Fruit fly (Drosophila melanogaster) whole organism, embryonic: ENCODE measurements around the gene CG6126.

Experiments
- Adf1 ChIP-seq: fragments of 200-800 bp; sonication (Bioruptor generic); IDR thresholded peaks from 2 replicates; pipeline ENCODE4 v1.3.6; 2022; ENCODE audit warnings: missing biosample characterization, missing genetic modification characterization
- Asciz ChIP-seq: fragments of 200-800 bp; sonication (Bioruptor generic); optimal IDR thresholded peaks from 2 replicates; lab custom pipeline; 2017; ENCODE audit warnings: missing biosample characterization, mild to moderate bottlenecking, missing genetic modification characterization, missing genetic modification reagents
- Awh ChIP-seq: fragments of 200-800 bp; sonication (Bioruptor generic); IDR thresholded peaks from 2 replicates; pipeline ENCODE4, ENCODE4 v1.3.6; 2022; ENCODE audit warnings: missing biosample characterization, missing genetic modification characterization
- CG11247 ChIP-seq: fragments of 200-800 bp; sonication (Bioruptor generic); IDR thresholded peaks from 2 replicates; pipeline ENCODE4 v1.3.6; 2022; ENCODE audit warnings: missing biosample characterization, missing genetic modification characterization
- CG11504 ChIP-seq: fragments of 200-800 bp; sonication (Bioruptor generic); optimal IDR thresholded peaks from 3 replicates; lab custom pipeline; 2019; ENCODE audit warnings: missing biosample characterization, mild to moderate bottlenecking, missing genetic modification characterization, moderate library complexity
- CG12071 ChIP-seq: fragments of 200-800 bp; sonication (Bioruptor generic); optimal IDR thresholded peaks from 3 replicates; lab custom pipeline; 2018; ENCODE audit warnings: missing biosample characterization, mild to moderate bottlenecking, missing genetic modification characterization
- CG12391 ChIP-seq: fragments of 200-800 bp; sonication (Bioruptor generic); optimal IDR thresholded peaks from 3 replicates; lab custom pipeline; 2018; ENCODE audit warnings: missing biosample characterization, mild to moderate bottlenecking, missing genetic modification characterization, moderate library complexity
- CG14014 ChIP-seq: fragments of 200-800 bp; sonication (Bioruptor generic); IDR thresholded peaks from 2 replicates; pipeline ENCODE4 v1.3.6; 2022; ENCODE audit warnings: missing biosample characterization, missing genetic modification characterization
- CG15479 ChIP-seq: fragments of 200-800 bp; sonication (Bioruptor generic); optimal IDR thresholded peaks from 3 replicates; lab custom pipeline; 2019; ENCODE audit warnings: missing biosample characterization, mild to moderate bottlenecking, missing genetic modification characterization, moderate library complexity
- CG16779 ChIP-seq: fragments of 200-800 bp; sonication (Bioruptor generic); IDR thresholded peaks from 2 replicates; pipeline ENCODE4 v1.3.6; 2022; ENCODE audit warnings: missing biosample characterization, missing genetic modification characterization
- CG17359 ChIP-seq: fragments of 200-800 bp; sonication (Bioruptor generic); optimal IDR thresholded peaks from 3 replicates; lab custom pipeline; 2018; ENCODE audit warnings: missing biosample characterization, mild to moderate bottlenecking, missing genetic modification characterization, moderate library complexity
- CG17361 ChIP-seq: fragments of 200-800 bp; sonication (Bioruptor generic); IDR thresholded peaks from 3 replicates; pipeline ENCODE4 v1.3.6; 2022; ENCODE audit warnings: missing biosample characterization, missing genetic modification characterization
- CG2202 ChIP-seq: fragments of 200-800 bp; sonication (Bioruptor generic); optimal IDR thresholded peaks from 2 replicates; lab custom pipeline; 2018; ENCODE audit warnings: missing biosample characterization, mild to moderate bottlenecking, missing genetic modification characterization
- CG2678 ChIP-seq: fragments of 200-800 bp; sonication (Bioruptor generic); optimal IDR thresholded peaks from 3 replicates; lab custom pipeline; 2019; ENCODE audit warnings: missing biosample characterization, mild to moderate bottlenecking, missing genetic modification characterization, moderate library complexity
- CG31365 ChIP-seq: fragments of 200-800 bp; sonication (Bioruptor generic); optimal IDR thresholded peaks from 2 replicates; lab custom pipeline; 2018; ENCODE audit warnings: missing biosample characterization, mild to moderate bottlenecking, missing genetic modification characterization
- CG33213 ChIP-seq: fragments of 200-800 bp; sonication (Bioruptor generic); optimal IDR thresholded peaks from 3 replicates; lab custom pipeline; 2016; ENCODE audit warnings: missing biosample characterization, missing genetic modification characterization
- CG34376 ChIP-seq: fragments of 200-800 bp; sonication (Bioruptor generic); optimal IDR thresholded peaks from 2 replicates; lab custom pipeline; 2018; ENCODE audit warnings: missing biosample characterization, mild to moderate bottlenecking, missing genetic modification characterization
- CG3995 ChIP-seq: fragments of 200-800 bp; sonication (Bioruptor generic); optimal IDR thresholded peaks from 3 replicates; lab custom pipeline; 2016; ENCODE audit warnings: missing biosample characterization, missing genetic modification characterization
- CG4360 ChIP-seq: fragments of 200-800 bp; sonication (Bioruptor generic); IDR thresholded peaks from 2 replicates; pipeline ENCODE4 v1.3.6; 2022; ENCODE audit warnings: missing biosample characterization, missing genetic modification characterization
- CG7839 ChIP-seq: fragments of 200-800 bp; sonication (Bioruptor generic); optimal IDR thresholded peaks from 3 replicates; lab custom pipeline; 2018; ENCODE audit warnings: missing biosample characterization, mild to moderate bottlenecking, missing genetic modification characterization, moderate library complexity
- CG7963 ChIP-seq: fragments of 200-800 bp; sonication (Bioruptor generic); IDR thresholded peaks from 3 replicates; pipeline ENCODE4 v1.3.6; 2022; ENCODE audit warnings: missing biosample characterization, missing genetic modification characterization; ENCODE audit not compliant: partially characterized antibody
- CG8290 ChIP-seq, 3 experiments: fragments of 200-800 bp; sonication (Bioruptor generic); optimal IDR thresholded peaks; 2 replicates each; lab custom pipeline; 2016 to 2019; ENCODE audit warnings: missing biosample characterization in 3 of 3, missing genetic modification characterization in 3 of 3, mild to moderate bottlenecking in 2 of 3, moderate library complexity in 1 of 3
- CG9727 ChIP-seq: fragments of 200-800 bp; sonication (Bioruptor generic); optimal IDR thresholded peaks from 3 replicates; lab custom pipeline; 2017; ENCODE audit warnings: missing biosample characterization, mild to moderate bottlenecking, missing genetic modification characterization
- CG9797 ChIP-seq: fragments of 200-800 bp; sonication (Bioruptor generic); optimal IDR thresholded peaks from 3 replicates; lab custom pipeline; 2018; ENCODE audit warnings: missing biosample characterization, mild to moderate bottlenecking, missing genetic modification characterization
- CTCF ChIP-seq: fragments of 200-800 bp; sonication (Bioruptor generic); optimal IDR thresholded peaks from 2 replicates; lab custom pipeline; 2017; ENCODE audit warnings: missing biosample characterization, mild to moderate bottlenecking, missing genetic modification characterization, moderate library complexity
- CrebB ChIP-seq: fragments of 200-800 bp; sonication (Bioruptor generic); optimal IDR thresholded peaks from 3 replicates; lab custom pipeline; 2018; ENCODE audit warnings: missing biosample characterization, mild to moderate bottlenecking, missing genetic modification characterization
- Doc3 ChIP-seq: fragments of 200-800 bp; sonication (Bioruptor generic); IDR thresholded peaks from 3 replicates; pipeline ENCODE4 v1.3.6; 2022; ENCODE audit warnings: missing biosample characterization, missing genetic modification characterization; ENCODE audit not compliant: partially characterized antibody
- Ets97D ChIP-seq: fragments of 200-800 bp; sonication (Bioruptor generic); optimal IDR thresholded peaks from 3 replicates; lab custom pipeline; 2016; ENCODE audit warnings: missing biosample characterization, missing genetic modification characterization
- Gsc ChIP-seq: fragments of 200-800 bp; sonication (Bioruptor generic); IDR thresholded peaks from 2 replicates; pipeline ENCODE4 v1.3.6; 2022; ENCODE audit warnings: missing biosample characterization, missing genetic modification characterization
- HLHmδ ChIP-seq: fragments of 200-800 bp; sonication (Bioruptor generic); optimal IDR thresholded peaks from 2 replicates; lab custom pipeline; 2018; ENCODE audit warnings: missing biosample characterization, mild to moderate bottlenecking, missing genetic modification characterization, moderate library complexity
- Med ChIP-seq: fragments of 200-800 bp; sonication (Bioruptor generic); peaks from one replicate; lab custom pipeline; 2016; ENCODE audit warnings: missing biosample characterization, missing genetic modification characterization, mild to moderate bottlenecking, inconsistent platforms, moderate library complexity
- NC2α ChIP-seq: fragments of 200-800 bp; sonication (Bioruptor generic); optimal IDR thresholded peaks from 2 replicates; lab custom pipeline; 2016; ENCODE audit warnings: missing biosample characterization, missing genetic modification characterization
- Oli ChIP-seq: fragments of 200-800 bp; sonication (Bioruptor generic); optimal IDR thresholded peaks from 2 replicates; lab custom pipeline; 2018; ENCODE audit warnings: missing biosample characterization, mild to moderate bottlenecking, missing genetic modification characterization, moderate library complexity
- Sox100B ChIP-seq: fragments of 200-800 bp; sonication (Bioruptor generic); optimal IDR thresholded peaks from 3 replicates; lab custom pipeline; 2018; ENCODE audit warnings: missing biosample characterization, mild to moderate bottlenecking, missing genetic modification characterization
- Ssrp ChIP-seq: fragments of 200-800 bp; sonication (Bioruptor generic); optimal IDR thresholded peaks from 2 replicates; lab custom pipeline; 2018; ENCODE audit warnings: missing biosample characterization, mild to moderate bottlenecking, missing genetic modification characterization, moderate library complexity
- al ChIP-seq: fragments of 200-800 bp; sonication (Bioruptor generic); IDR thresholded peaks from 2 replicates; pipeline ENCODE4 v1.3.6; 2022; ENCODE audit warnings: missing biosample characterization, missing genetic modification characterization
- ash1 ChIP-seq: fragments of 200-800 bp; sonication (Bioruptor generic); optimal IDR thresholded peaks from 2 replicates; lab custom pipeline; 2018; ENCODE audit warnings: missing biosample characterization, mild to moderate bottlenecking, missing genetic modification characterization
- btn ChIP-seq: fragments of 200-800 bp; sonication (Bioruptor generic); optimal IDR thresholded peaks from 2 replicates; lab custom pipeline; 2016; ENCODE audit warnings: missing biosample characterization, missing genetic modification characterization
- cad ChIP-seq: fragments of >200 bp; optimal IDR thresholded peaks from 2 replicates; lab custom pipeline; 2017; ENCODE audit warnings: missing biosample characterization, missing genetic modification characterization
- chinmo ChIP-seq: fragments of 200-800 bp; sonication (Bioruptor generic); IDR thresholded peaks from 4 replicates; pipeline ENCODE4 v1.3.6; 2022; ENCODE audit warnings: missing biosample characterization, missing genetic modification characterization; ENCODE audit not compliant: partially characterized antibody
- dmrt99B ChIP-seq: fragments of 200-800 bp; sonication (Bioruptor generic); optimal IDR thresholded peaks from 2 replicates; lab custom pipeline; 2018; ENCODE audit warnings: missing biosample characterization, mild to moderate bottlenecking, missing genetic modification characterization, moderate library complexity
- gem ChIP-seq: fragments of 200-800 bp; sonication (Bioruptor generic); optimal IDR thresholded peaks from 2 replicates; lab custom pipeline; 2019; ENCODE audit warnings: missing biosample characterization, mild to moderate bottlenecking, missing genetic modification characterization, moderate library complexity
- gfzf ChIP-seq: fragments of 200-800 bp; sonication (Bioruptor generic); optimal IDR thresholded peaks from 2 replicates; lab custom pipeline; 2016; ENCODE audit warnings: missing biosample characterization, mild to moderate bottlenecking, missing genetic modification characterization, moderate library complexity
- grau ChIP-seq: fragments of 200-800 bp; optimal IDR thresholded peaks from 3 replicates; lab custom pipeline; 2019; ENCODE audit warnings: missing biosample characterization, mild to moderate bottlenecking, missing genetic modification characterization, moderate library complexity
- mam ChIP-seq: fragments of 200-800 bp; sonication (Bioruptor generic); optimal IDR thresholded peaks from 3 replicates; lab custom pipeline; 2016; ENCODE audit warnings: missing biosample characterization, missing genetic modification characterization
- ro ChIP-seq: fragments of 200-800 bp; sonication (Bioruptor generic); IDR thresholded peaks from 2 replicates; pipeline ENCODE4 v1.3.6; 2022; ENCODE audit warnings: missing biosample characterization, missing genetic modification characterization
- seq ChIP-seq: fragments of 200-800 bp; sonication (Bioruptor generic); IDR thresholded peaks from 2 replicates; pipeline ENCODE4 v1.3.6; 2022; ENCODE audit warnings: missing biosample characterization, missing genetic modification characterization
- so ChIP-seq: fragments of 200-800 bp; sonication (Bioruptor generic); IDR thresholded peaks from 3 replicates; pipeline ENCODE4 v1.3.6; 2022; ENCODE audit warnings: missing biosample characterization, missing genetic modification characterization
- ttk ChIP-seq: fragments of 200-800 bp; sonication (Bioruptor generic); IDR thresholded peaks from 2 replicates; pipeline ENCODE4 v2.1.2; 2022; ENCODE audit warnings: missing biosample characterization, missing genetic modification characterization

Gene CG6126

dm6 chr3R:16218251-16219030 lies 15.6 kb upstream of the CG6126 start (continued):
- TF ChIP-seq CTCF (GFP tag; lab: Kevin White, UChicago) (peak; percentile 9), btn (GFP tag; lab: Kevin White, UChicago) (no peak), CG11247 (GFP tag; lab: Robert Waterston, UW) (no peak), HLHmδ (no peak), CG9727 (no peak), Adf1 (GFP tag; lab: Robert Waterston, UW) (peak; percentile 91), dmrt99B (peak; percentile 5), CG15479 (GFP tag; lab: Kevin White, UChicago) (no peak), CG17359 (tag; lab: Kevin White, UChicago) (no peak), mam (no peak), Med (peak; percentile 62), chinmo (GFP tag; lab: Robert Waterston, UW) (0 out of 4 replicates have a peak, but pooled peaks have one; percentile 31), Doc3 (GFP tag; lab: Robert Waterston, UW) (0 out of 3 replicates have a peak, but pooled peaks have one; percentile 30), CG16779 (GFP tag; lab: Robert Waterston, UW) (0 out of 2 replicates have a peak, but pooled peaks have one; percentile 11)

DNA sequence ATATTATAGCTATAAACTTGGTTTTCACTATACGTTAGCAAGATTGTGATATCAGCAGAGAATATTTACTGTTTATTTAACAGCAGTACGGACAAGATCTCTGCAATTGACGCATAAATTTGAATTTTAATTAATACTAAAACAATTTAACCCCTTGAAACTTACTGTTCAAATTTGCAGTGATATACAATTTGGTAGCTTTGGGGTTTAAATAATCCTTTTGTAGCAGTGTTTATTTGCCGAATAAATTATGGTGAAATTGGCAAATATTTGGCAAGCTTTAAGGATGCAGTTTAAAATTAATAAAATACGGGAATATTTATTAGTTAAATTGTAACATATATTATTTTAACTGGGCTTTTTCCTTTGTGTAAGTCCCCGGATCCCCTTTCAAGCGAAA lies 14.5 kb upstream of the CG6126 start:
- TF ChIP-seq ttk (GFP tag; lab: Robert Waterston, UW) (no peak), CG14014 (no peak), CG2678 (tag; lab: Kevin White, UChicago) (no peak), CG9797 (no peak), CG2202 (tag; lab: Kevin White, UChicago) (no peak), Awh (GFP tag; lab: Robert Waterston, UW) (no peak), CrebB (tag; lab: Kevin White, UChicago) (no peak), ro (GFP tag; lab: Robert Waterston, UW) (no peak), CG17361 (0 out of 3 replicates have a peak, but pooled peaks have one; percentile 20), CG34376 (GFP tag; lab: Kevin White, UChicago) (no peak), CG12071 (GFP tag; lab: Kevin White, UChicago) (no peak), Ets97D (no peak), Asciz (no peak), so (GFP tag; lab: Robert Waterston, UW) (no peak), CG11504 (peak; percentile 7), ash1 (GFP tag; lab: Kevin White, UChicago) (no peak), cad (no peak), CG7963 (GFP tag; lab: Robert Waterston, UW) (no peak), grau (tag; lab: Kevin White, UChicago) (no peak), CG31365 (tag; lab: Kevin White, UChicago) (no peak), CG4360 (no peak), Sox100B (GFP tag; lab: Kevin White, UChicago) (peak; percentile 8), NC2α (GFP tag; lab: Kevin White, UChicago) (no peak), al (GFP tag; lab: Robert Waterston, UW) (no peak), CG3995 (GFP tag; lab: Kevin White, UChicago) (no peak), CG7839 (tag; lab: Kevin White, UChicago) (peak; percentile 2), gfzf (no peak), Gsc (GFP tag; lab: Robert Waterston, UW) (no peak), dmrt99B (peak; percentile 16), Ssrp (peak; percentile 10), CG33213 (GFP tag; lab: Kevin White, UChicago) (no peak), CG12391 (tag; lab: Kevin White, UChicago) (peak; percentile 7), CG8290 (GFP tag; optimal IDR thresholded peaks at IDR 0.05; lab: Kevin White, UChicago) (no peak), CG8290 (tag; optimal IDR thresholded peaks at IDR 0.05; lab: Kevin White, UChicago) (no peak), gem (peak; percentile 18), Oli (tag; lab: Kevin White, UChicago) (peak; percentile 6), seq (GFP tag; lab: Robert Waterston, UW) (no peak)
